Worm (Caenorhabditis elegans) whole organism, L2 larva: ENCODE results near the gene C50B6.9.

Source experiments
- egl-27 ChIP-seq: sonication (generic microtip); optimal IDR thresholded peaks from 3 replicates; lab custom pipeline; 2017; ENCODE audit warnings: missing biosample characterization, missing genetic modification reagents, missing genetic modification characterization
- fos-1 ChIP-seq: fragments of 150-350 bp; optimal IDR thresholded peaks from 2 replicates; lab custom pipeline; 2014; ENCODE audit warnings: missing biosample characterization, missing genetic modification characterization
- lin-13 ChIP-seq: fragments of 150-350 bp; optimal IDR thresholded peaks from 2 replicates; lab custom pipeline; 2014; ENCODE audit warnings: missing biosample characterization, missing genetic modification reagents, missing genetic modification characterization
- mbf-1 ChIP-seq: sonication (generic microtip); optimal IDR thresholded peaks from 2 replicates; lab custom pipeline; 2017; ENCODE audit warnings: missing biosample characterization, missing genetic modification characterization
- nhr-237 ChIP-seq: fragments of 150-350 bp; optimal IDR thresholded peaks from 2 replicates; lab custom pipeline; 2014; ENCODE audit warnings: missing biosample characterization, missing genetic modification characterization
- nhr-77 ChIP-seq: fragments of 150-350 bp; optimal IDR thresholded peaks from 2 replicates; lab custom pipeline; 2014; ENCODE audit warnings: missing biosample characterization, missing genetic modification characterization

DNA sequence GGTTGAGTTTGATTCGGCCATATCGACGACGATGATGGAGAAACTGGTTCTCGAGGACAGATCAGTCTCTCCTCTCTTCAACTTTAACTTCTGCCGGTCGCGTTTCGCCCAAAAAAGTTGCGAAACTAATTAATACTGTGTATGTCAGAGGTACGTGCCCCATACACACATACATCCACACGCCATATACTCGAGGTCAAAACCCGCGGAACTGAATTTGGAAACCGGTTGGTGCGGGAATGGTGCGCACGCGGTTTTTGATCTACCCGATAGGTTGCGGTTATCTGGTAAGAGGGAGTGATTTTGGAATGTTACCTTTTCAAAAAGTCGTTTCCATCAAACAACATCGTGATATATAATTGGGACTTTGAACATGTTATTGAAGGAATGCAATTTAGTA is 44.0 kb downstream of the C50B6.9 start, which contains the start of gene ifbp-1:
- no peak for TF ChIP-seq nhr-77 (tag; lab: Kevin White, UChicago)
- TF ChIP-seq mbf-1 (tag; lab: Kevin White, UChicago): no peak
- peak; percentile 25 for TF ChIP-seq lin-13 (GFP tag; lab: Kevin White, UChicago)
- TF ChIP-seq egl-27 (tag; lab: Kevin White, UChicago): peak; percentile 89
- no peak for TF ChIP-seq nhr-237 (tag; lab: Kevin White, UChicago)
- peak; percentile 45 for TF ChIP-seq fos-1
